Worm (Caenorhabditis elegans): ENCODE data around the gene nep-8.

DNA sequence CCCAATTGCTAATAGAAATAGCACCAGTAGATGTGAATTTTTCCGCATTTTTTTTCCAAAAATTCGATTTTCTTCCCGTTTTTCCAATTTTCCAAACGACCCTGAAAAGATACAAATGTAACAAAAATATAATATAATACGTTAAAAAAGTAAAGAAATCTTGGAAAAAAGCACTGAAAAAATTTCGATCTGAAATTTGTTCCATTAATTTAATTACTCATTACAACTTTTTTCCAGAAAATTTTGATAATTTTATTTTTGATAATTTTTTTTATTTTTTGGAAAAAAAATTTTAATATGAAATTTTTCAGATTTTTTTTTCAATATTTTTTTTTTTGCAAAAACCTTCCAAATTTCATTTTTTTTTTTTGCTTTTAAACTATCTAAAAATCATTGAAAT, 32.8 kb downstream of the nep-8 start, which contains the start of gene skpo-2:
- TF ChIP-seq lsy-27 (tag; optimal IDR thresholded peaks at IDR 0.05; ENCODE audit: borderline replicate concordance, insufficient read depth) (no peak), lin-54 (GFP tag; optimal IDR thresholded peaks at IDR 0.05) (no peak), unc-62 (GFP tag; optimal IDR thresholded peaks at IDR 0.05) (no peak), lsl-1 (GFP tag; optimal IDR thresholded peaks at IDR 0.05) (no peak), aptf-2 (GFP tag; conservative IDR thresholded peaks at IDR 0.05) (no peak), die-1 (tag; optimal IDR thresholded peaks at IDR 0.05) (no peak), T26A5.8 (tag; optimal IDR thresholded peaks at IDR 0.05) (no peak), sdz-38 (tag; optimal IDR thresholded peaks at IDR 0.05) (no peak), cebp-1 (GFP tag; IDR thresholded peaks at IDR 0.05) (no peak), cebp-1 (tag; optimal IDR thresholded peaks at IDR 0.05) (no peak), lag-1 (GFP tag; IDR thresholded peaks at IDR 0.05) (no peak), nhr-179 (tag; optimal IDR thresholded peaks at IDR 0.05) (no peak), tlf-1 (GFP tag; optimal IDR thresholded peaks at IDR 0.05) (no peak)
